Fruit fly (Drosophila melanogaster): ENCODE measurements around the gene Pgant4.
A peak's percentile ranks its signal among the peaks of the same experiment; 100 is the strongest.

The Pgant4 gene

dm6 chr2L:3480443-3480839, 8.0 kb downstream of the Pgant4 start (continued):
- TF ChIP-seq Meics (GFP tag; optimal IDR thresholded peaks at IDR 0.05) (no peak), sna (GFP tag; IDR thresholded peaks at IDR 0.05; ENCODE audit: partially characterized antibody) (no peak), CG11696 (GFP tag; IDR thresholded peaks at IDR 0.05) (no peak), CG4854 (GFP tag; optimal IDR thresholded peaks at IDR 0.05) (no peak), CG4707 (GFP tag; optimal IDR thresholded peaks at IDR 0.05) (no peak), CG8089 (GFP tag; optimal IDR thresholded peaks at IDR 0.05) (no peak), CG7987 (GFP tag; optimal IDR thresholded peaks at IDR 0.05) (no peak), Dref (GFP tag; IDR thresholded peaks at IDR 0.05) (no peak), cg (GFP tag; optimal IDR thresholded peaks at IDR 0.05) (peak; percentile 67), twi (tag; optimal IDR thresholded peaks at IDR 0.05) (no peak), ham (GFP tag; IDR thresholded peaks at IDR 0.05) (no peak), CG8290 (GFP tag; optimal IDR thresholded peaks at IDR 0.05) (no peak), CG8290 (tag; optimal IDR thresholded peaks at IDR 0.05) (no peak), CG4424 (GFP tag; optimal IDR thresholded peaks at IDR 0.05) (peak; percentile 1), CG4404 (GFP tag; IDR thresholded peaks at IDR 0.05) (no peak), CG6854 (GFP tag; optimal IDR thresholded peaks at IDR 0.05) (no peak), Dp (GFP tag; optimal IDR thresholded peaks at IDR 0.05) (peak; percentile 49), CG1603 (tag; optimal IDR thresholded peaks at IDR 0.05) (peak; percentile 2), zen (tag; optimal IDR thresholded peaks at IDR 0.05) (peak; percentile 18), CG15073 (GFP tag; optimal IDR thresholded peaks at IDR 0.05) (no peak), CG12219 (GFP tag; optimal IDR thresholded peaks at IDR 0.05) (no peak), nerfin-2 (GFP tag; IDR thresholded peaks at IDR 0.05; ENCODE audit: partially characterized antibody) (no peak), Asciz (GFP tag; optimal IDR thresholded peaks at IDR 0.05) (no peak), dm (GFP tag; optimal IDR thresholded peaks at IDR 0.05) (no peak), CG33557 (GFP tag; optimal IDR thresholded peaks at IDR 0.05) (no peak), klu (GFP tag; IDR thresholded peaks at IDR 0.05) (no peak), CG1832 (GFP tag; optimal IDR thresholded peaks at IDR 0.05) (no peak), Camta (GFP tag; optimal IDR thresholded peaks at IDR 0.05) (no peak), stwl (tag; optimal IDR thresholded peaks at IDR 0.05) (peak; percentile 49), Nf-YA (GFP tag; IDR thresholded peaks at IDR 0.05) (no peak), z (GFP tag; IDR thresholded peaks at IDR 0.05) (no peak), Doc2 (GFP tag; IDR thresholded peaks at IDR 0.05) (no peak), CG31441 (GFP tag; IDR thresholded peaks at IDR 0.05) (no peak), Scr (GFP tag; IDR thresholded peaks at IDR 0.05; ENCODE audit: partially characterized antibody) (no peak), CG12104 (GFP tag; optimal IDR thresholded peaks at IDR 0.05) (no peak), CG18011 (GFP tag; optimal IDR thresholded peaks at IDR 0.05) (no peak), psq (GFP tag; optimal IDR thresholded peaks at IDR 0.05) (no peak), Bgb (GFP tag; IDR thresholded peaks at IDR 0.05; ENCODE audit: partially characterized antibody) (no peak), CG31388 (GFP tag; optimal IDR thresholded peaks at IDR 0.05) (no peak), bsh (GFP tag; optimal IDR thresholded peaks at IDR 0.05) (no peak), tup (GFP tag; optimal IDR thresholded peaks at IDR 0.05) (no peak), CG2202 (tag; optimal IDR thresholded peaks at IDR 0.05) (peak; percentile 12), bbx (GFP tag; IDR thresholded peaks at IDR 0.05; ENCODE audit: partially characterized antibody) (no peak), ttk (GFP tag; IDR thresholded peaks at IDR 0.05) (no peak), CG8478 (optimal IDR thresholded peaks at IDR 0.05) (no peak), salm (tag; optimal IDR thresholded peaks at IDR 0.05) (no peak), CG13296 (GFP tag; optimal IDR thresholded peaks at IDR 0.05) (no peak), CG31224 (GFP tag; IDR thresholded peaks at IDR 0.05) (no peak), nerfin-1 (tag; optimal IDR thresholded peaks at IDR 0.05) (no peak), jumu (GFP tag; optimal IDR thresholded peaks at IDR 0.05) (no peak), CG7963 (GFP tag; IDR thresholded peaks at IDR 0.05; ENCODE audit: partially characterized antibody) (no peak), trh (GFP tag; optimal IDR thresholded peaks at IDR 0.05) (no peak)
